Fruit fly (Drosophila melanogaster) whole organism, pupa: Measurements from ENCODE around the gene Lmpt.
"Not testable (repeated sequence)": the region's sequence is repeated elsewhere in the genome, so short reads cannot be mapped to it uniquely, and the experiment has no call there.

Experiments
- CG10348 ChIP-seq: fragments of 200-800 bp; sonication (Bioruptor generic); IDR thresholded peaks from 2 replicates; pipeline ENCODE4 v1.3.6; 2022; ENCODE audit warnings: missing biosample characterization, missing genetic modification characterization
- CG12605 ChIP-seq: fragments of 200-800 bp; sonication (Bioruptor generic); IDR thresholded peaks from 2 replicates; pipeline ENCODE4 v1.3.6; 2022; ENCODE audit warnings: missing biosample characterization, missing genetic modification characterization
- CG13204 ChIP-seq: fragments of 200-800 bp; sonication (Bioruptor generic); optimal IDR thresholded peaks from 2 replicates; lab custom pipeline; 2018; ENCODE audit warnings: missing biosample characterization, mild to moderate bottlenecking, missing genetic modification characterization, moderate library complexity
- CG14655 ChIP-seq: fragments of 200-800 bp; sonication (Bioruptor generic); optimal IDR thresholded peaks from 3 replicates; lab custom pipeline; 2017; ENCODE audit warnings: mild to moderate bottlenecking, missing biosample characterization, missing genetic modification reagents, missing genetic modification characterization
- CG15710 ChIP-seq: fragments of 200-800 bp; sonication (Bioruptor generic); optimal IDR thresholded peaks from 2 replicates; lab custom pipeline; 2018; ENCODE audit warnings: missing biosample characterization, mild to moderate bottlenecking, missing genetic modification characterization, moderate library complexity
- CG17806 ChIP-seq: fragments of 200-800 bp; sonication (Bioruptor generic); optimal IDR thresholded peaks from 2 replicates; lab custom pipeline; 2018; ENCODE audit warnings: missing biosample characterization, mild to moderate bottlenecking, missing genetic modification characterization, moderate library complexity
- CG32121 ChIP-seq: fragments of 200-800 bp; sonication (Bioruptor generic); IDR thresholded peaks from 2 replicates; pipeline ENCODE4 v1.3.6; 2022; ENCODE audit warnings: missing biosample characterization, missing genetic modification characterization
- CG34367 ChIP-seq: fragments of 200-800 bp; sonication (Bioruptor generic); optimal IDR thresholded peaks from 2 replicates; lab custom pipeline; 2018; ENCODE audit warnings: missing biosample characterization, mild to moderate bottlenecking, missing genetic modification characterization
- CG4496 ChIP-seq: fragments of 200-800 bp; sonication (Bioruptor generic); IDR thresholded peaks from 3 replicates; pipeline ENCODE4 v1.3.6; 2022; ENCODE audit warnings: missing biosample characterization, missing genetic modification characterization
- CG8159 ChIP-seq: fragments of 200-800 bp; sonication (Bioruptor generic); optimal IDR thresholded peaks from 3 replicates; lab custom pipeline; 2018; ENCODE audit warnings: missing biosample characterization, mild to moderate bottlenecking, missing genetic modification characterization, moderate library complexity
- CG8301 ChIP-seq: fragments of 200-800 bp; sonication (Bioruptor generic); optimal IDR thresholded peaks from 2 replicates; lab custom pipeline; 2018; ENCODE audit warnings: missing biosample characterization, mild to moderate bottlenecking, missing genetic modification characterization
- CG9948 ChIP-seq: fragments of 200-800 bp; sonication (Bioruptor generic); optimal IDR thresholded peaks from 2 replicates; lab custom pipeline; 2018; ENCODE audit warnings: missing biosample characterization, mild to moderate bottlenecking, missing genetic modification characterization, moderate library complexity
- D1 ChIP-seq: fragments of 200-800 bp; sonication (Bioruptor generic); optimal IDR thresholded peaks from 2 replicates; lab custom pipeline; 2018; ENCODE audit warnings: missing biosample characterization, mild to moderate bottlenecking, missing genetic modification characterization, moderate library complexity
- EcR ChIP-seq: fragments of 200-800 bp; sonication (Bioruptor generic); optimal IDR thresholded peaks from 3 replicates; lab custom pipeline; 2019; ENCODE audit warnings: missing biosample characterization, missing genetic modification characterization, mild to moderate bottlenecking, moderate library complexity, missing genetic modification reagents
- Ets98B ChIP-seq: fragments of 200-800 bp; sonication (Bioruptor generic); IDR thresholded peaks from 2 replicates; pipeline ENCODE4 v1.3.6; 2022; ENCODE audit warnings: missing biosample characterization, missing genetic modification characterization
- Pif1A ChIP-seq: fragments of 200-800 bp; sonication (Bioruptor generic); optimal IDR thresholded peaks from 3 replicates; lab custom pipeline; 2016; ENCODE audit warnings: missing biosample characterization, missing genetic modification characterization
- Pif1B ChIP-seq: fragments of 200-800 bp; sonication (Bioruptor generic); optimal IDR thresholded peaks from 3 replicates; lab custom pipeline; 2016; ENCODE audit warnings: missing biosample characterization, missing genetic modification characterization
- Snoo ChIP-seq: fragments of 200-800 bp; sonication (Bioruptor generic); optimal IDR thresholded peaks from 3 replicates; lab custom pipeline; 2017; ENCODE audit warnings: missing biosample characterization, mild to moderate bottlenecking, missing genetic modification characterization, inconsistent platforms
- fd96Ca ChIP-seq: fragments of 200-800 bp; sonication (Bioruptor generic); IDR thresholded peaks from 3 replicates; pipeline ENCODE4 v1.3.6; 2022; ENCODE audit warnings: missing biosample characterization, missing genetic modification characterization
- gl ChIP-seq: fragments of 200-800 bp; sonication (Bioruptor generic); optimal IDR thresholded peaks from 2 replicates; lab custom pipeline; 2018; ENCODE audit warnings: missing biosample characterization, mild to moderate bottlenecking, missing genetic modification characterization
- rn ChIP-seq: fragments of 200-800 bp; sonication (Bioruptor generic); IDR thresholded peaks from 2 replicates; pipeline ENCODE4 v1.3.6; 2022; ENCODE audit warnings: missing biosample characterization, missing genetic modification characterization

The Lmpt gene

DNA sequence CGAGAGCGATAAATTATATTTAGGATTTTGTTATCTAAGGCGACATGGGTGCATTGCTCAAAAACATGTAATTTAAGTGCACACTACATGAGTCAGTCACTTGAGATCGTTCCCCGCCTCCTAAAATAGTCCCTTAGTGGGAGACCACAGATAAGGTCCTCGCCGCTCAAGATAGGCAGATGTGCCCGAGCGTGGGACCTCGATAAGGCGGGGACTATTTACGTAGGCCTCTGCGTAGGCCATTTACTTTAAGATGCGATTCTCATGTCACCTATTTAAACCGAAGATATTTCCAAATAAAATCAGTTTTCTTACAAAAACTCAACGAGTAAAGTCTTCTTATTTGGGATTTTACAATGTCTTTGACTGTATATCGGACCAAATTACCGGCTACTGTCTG lies 89.4 kb downstream of the Lmpt start, which contains the start of gene Ogdh:
Gene Ogdh, plus strand, starts transcription at position 301 of the 400 bp plus-strand sequence.
- not testable (repeated sequence) for TF ChIP-seq CG4496 (GFP tag; lab: Robert Waterston, UW); Snoo (tag; lab: Kevin White, UChicago); CG34367

dm6 chr3L:16955219-16956002 lies 90.3 kb downstream of the Lmpt start:
- no peak for TF ChIP-seq CG4496 (GFP tag; lab: Robert Waterston, UW)
- no peak for TF ChIP-seq gl (tag; lab: Kevin White, UChicago)
- no peak for TF ChIP-seq Pif1B
- no peak for TF ChIP-seq CG15710 (tag; lab: Kevin White, UChicago)
- TF ChIP-seq CG34367, result no peak
- no peak for TF ChIP-seq CG8301

- TF ChIP-seq CG34367, result no peak
- peak; percentile 45 for TF ChIP-seq CG15710 (tag; lab: Kevin White, UChicago)
- TF ChIP-seq Ets98B (GFP tag; lab: Robert Waterston, UW), result peak; percentile 13; the same call in 1 of the 2 replicates
- 0 out of 3 replicates have a peak, but pooled peaks have one; percentile 26 for TF ChIP-seq fd96Ca (GFP tag; lab: Robert Waterston, UW)
- TF ChIP-seq CG14655 (GFP tag; lab: Kevin White, UChicago), result peak; percentile 45
- peak; percentile 9 for TF ChIP-seq CG8301
- TF ChIP-seq CG4496 (GFP tag; lab: Robert Waterston, UW), result peak; percentile 75
- no peak for TF ChIP-seq Snoo (tag; lab: Kevin White, UChicago)
- peak; percentile 10 for TF ChIP-seq CG32121 (GFP tag; lab: Robert Waterston, UW)
- TF ChIP-seq Pif1B, result peak; percentile 14
- no peak for TF ChIP-seq Pif1A (GFP tag; lab: Kevin White, UChicago)
- TF ChIP-seq D1, result no peak
- TF ChIP-seq CG12605 (GFP tag; lab: Robert Waterston, UW), result no peak
- TF ChIP-seq CG10348 (GFP tag; lab: Robert Waterston, UW), result no peak
- peak; percentile 25 for TF ChIP-seq CG17806
- TF ChIP-seq CG8159, result peak; percentile 36
- peak; percentile 44 for TF ChIP-seq EcR
- no peak for TF ChIP-seq gl (tag; lab: Kevin White, UChicago)
- no peak for TF ChIP-seq rn (GFP tag; lab: Robert Waterston, UW)
- peak; percentile 23 for TF ChIP-seq CG9948 (tag; lab: Kevin White, UChicago)
- TF ChIP-seq CG13204 (GFP tag; lab: Kevin White, UChicago), result no peak
Measured at dm6 chr3L:16956003-16956767, 91.1 kb downstream of the Lmpt start.

- TF ChIP-seq fd96Ca (GFP tag; lab: Robert Waterston, UW) (no peak), CG8301 (no peak), Snoo (tag; lab: Kevin White, UChicago) (no peak), CG4496 (GFP tag; lab: Robert Waterston, UW) (0 out of 3 replicates have a peak, but pooled peaks have one; percentile 7), rn (GFP tag; lab: Robert Waterston, UW) (no peak), CG12605 (GFP tag; lab: Robert Waterston, UW) (no peak; the same call in 1 of the 2 replicates), Pif1A (GFP tag; lab: Kevin White, UChicago) (peak; percentile 31), CG17806 (peak; percentile 20), CG32121 (GFP tag; lab: Robert Waterston, UW) (peak; percentile 9; the same call in 1 of the 2 replicates), CG14655 (GFP tag; lab: Kevin White, UChicago) (no peak), CG34367 (no peak), EcR (no peak), CG15710 (tag; lab: Kevin White, UChicago) (no peak), D1 (no peak)
Measured at dm6 chr3L:16956768-16957533, 91.9 kb downstream of the Lmpt start.

- TF ChIP-seq CG4496 (GFP tag; lab: Robert Waterston, UW) (peak; percentile 58), fd96Ca (GFP tag; lab: Robert Waterston, UW) (peak; percentile 53; the same call in 2 of the 3 replicates), CG13204 (GFP tag; lab: Kevin White, UChicago) (no peak), Ets98B (GFP tag; lab: Robert Waterston, UW) (peak; percentile 57; the same call in 1 of the 2 replicates), CG8159 (no peak), CG32121 (GFP tag; lab: Robert Waterston, UW) (peak; percentile 49), CG17806 (no peak), Snoo (tag; lab: Kevin White, UChicago) (peak; percentile 1)
Measured at dm6 chr3L:16957534-16958396, 92.7 kb downstream of the Lmpt start, which contains the start of gene Cpr73D. TSS of gene Cpr73D (minus strand) at chr3L:16957689.
